Worm (Caenorhabditis elegans) whole organism, young adult: ENCODE data around the gene F45G2.8.
A peak's percentile ranks its signal among the peaks of the same experiment; 100 is the strongest.

Experiments used
- B0261.1 ChIP-seq: sonication (generic microtip); optimal IDR thresholded peaks from 2 replicates; lab custom pipeline; 2016; ENCODE audit warnings: mild to moderate bottlenecking, missing genetic modification characterization, moderate library complexity, missing compliant biosample characterization
- C17E4.6 ChIP-seq: fragments of 200-800 bp; sonication (Bioruptor generic); IDR thresholded peaks from 2 replicates; pipeline ENCODE4 v1.3.6; 2022; ENCODE audit warnings: missing genetic modification reagents, missing genetic modification characterization, missing compliant biosample characterization
- D2030.7 ChIP-seq: fragments of 200-800 bp; sonication (Bioruptor generic); IDR thresholded peaks from 2 replicates; pipeline ENCODE4 v1.3.6; 2022; ENCODE audit warnings: missing genetic modification reagents, missing genetic modification characterization, missing compliant biosample characterization
- F22D6.2 ChIP-seq: sonication (generic microtip); optimal IDR thresholded peaks from 2 replicates; lab custom pipeline; 2016; ENCODE audit warnings: mild to moderate bottlenecking, missing genetic modification characterization, missing compliant biosample characterization
- F23B12.7 ChIP-seq: sonication (generic microtip); optimal IDR thresholded peaks from 2 replicates; lab custom pipeline; 2017; ENCODE audit warnings: missing genetic modification characterization, mild to moderate bottlenecking, missing compliant biosample characterization, antibody characterized with exemption, moderate library complexity; ENCODE audit not compliant: insufficient read depth
- F49E8.2 ChIP-seq: sonication (generic microtip); optimal IDR thresholded peaks from 3 replicates; lab custom pipeline; 2017; ENCODE audit warnings: missing genetic modification characterization, mild to moderate bottlenecking, missing compliant biosample characterization, antibody characterized with exemption, moderate library complexity; ENCODE audit not compliant: insufficient read depth
- F52B5.7 ChIP-seq: sonication (generic microtip); optimal IDR thresholded peaks from 2 replicates; lab custom pipeline; 2016; ENCODE audit warnings: mild to moderate bottlenecking, missing genetic modification characterization, missing compliant biosample characterization
- F57A8.1 ChIP-seq: fragments of 200-800 bp; sonication (Bioruptor generic); optimal IDR thresholded peaks from 2 replicates; lab custom pipeline; 2018; ENCODE audit warnings: mild to moderate bottlenecking, missing genetic modification characterization, moderate library complexity, missing compliant biosample characterization
- F57C9.4 ChIP-seq: sonication (generic microtip); optimal IDR thresholded peaks from 2 replicates; lab custom pipeline; 2017; ENCODE audit warnings: mild to moderate bottlenecking, missing genetic modification characterization, missing compliant biosample characterization
- Y56A3A.18 ChIP-seq: fragments of 200-800 bp; sonication (Bioruptor generic); IDR thresholded peaks from 2 replicates; pipeline ENCODE4 v1.3.6; 2022; ENCODE audit warnings: missing genetic modification reagents, missing genetic modification characterization, missing compliant biosample characterization
- ZK185.1 ChIP-seq: sonication (generic microtip); optimal IDR thresholded peaks from 2 replicates; lab custom pipeline; 2016; ENCODE audit warnings: mild to moderate bottlenecking, missing genetic modification characterization, missing compliant biosample characterization; ENCODE audit not compliant: poor library complexity, severe bottlenecking
- aptf-2 ChIP-seq: fragments of 200-800 bp; sonication (Bioruptor generic); conservative IDR thresholded peaks from 2 replicates; pipeline ENCODE4 v1.3.6; 2022; ENCODE audit warnings: missing genetic modification reagents, missing genetic modification characterization, missing compliant biosample characterization
- aptf-3 ChIP-seq: fragments of 200-800 bp; sonication (Bioruptor generic); IDR thresholded peaks from 2 replicates; pipeline ENCODE4 v1.3.6; 2022; ENCODE audit warnings: missing genetic modification characterization, missing compliant biosample characterization
- athp-1 ChIP-seq: sonication (generic microtip); optimal IDR thresholded peaks from 2 replicates; lab custom pipeline; 2017; ENCODE audit warnings: mild to moderate bottlenecking, missing genetic modification characterization, missing compliant biosample characterization
- attf-5 ChIP-seq: fragments of 200-800 bp; sonication (Bioruptor generic); optimal IDR thresholded peaks from 2 replicates; lab custom pipeline; 2018; ENCODE audit warnings: mild to moderate bottlenecking, missing genetic modification characterization, missing compliant biosample characterization
- bed-2 ChIP-seq: fragments of 200-800 bp; sonication (Bioruptor generic); IDR thresholded peaks from 2 replicates; pipeline ENCODE4 v1.3.6; 2022; ENCODE audit warnings: missing genetic modification reagents, missing genetic modification characterization, missing compliant biosample characterization
- ceh-27 ChIP-seq: fragments of 200-800 bp; sonication (Bioruptor generic); optimal IDR thresholded peaks from 2 replicates; lab custom pipeline; 2018; ENCODE audit warnings: mild to moderate bottlenecking, missing genetic modification characterization, moderate library complexity, missing compliant biosample characterization
- ceh-58 ChIP-seq: fragments of 200-800 bp; sonication (Bioruptor generic); IDR thresholded peaks from 2 replicates; pipeline ENCODE4 v1.3.6; 2022; ENCODE audit warnings: missing genetic modification characterization, missing compliant biosample characterization
- die-1 ChIP-seq: sonication (generic microtip); optimal IDR thresholded peaks from 2 replicates; lab custom pipeline; 2016; ENCODE audit warnings: missing genotype, mild to moderate bottlenecking, missing genetic modification characterization, missing compliant biosample characterization
- efl-1 ChIP-seq: fragments of 150-350 bp; optimal IDR thresholded peaks from 2 replicates; lab custom pipeline; 2014; ENCODE audit warnings: missing biosample characterization, missing genetic modification reagents, missing genetic modification characterization
- gei-17 ChIP-seq: fragments of 200-800 bp; sonication (Bioruptor generic); optimal IDR thresholded peaks from 2 replicates; lab custom pipeline; 2018; ENCODE audit warnings: mild to moderate bottlenecking, missing genetic modification characterization, missing compliant biosample characterization
- him-1 ChIP-seq: sonication (generic microtip); optimal IDR thresholded peaks from 2 replicates; lab custom pipeline; 2016; ENCODE audit warnings: missing genotype, missing genetic modification reagents, missing genetic modification characterization, missing compliant biosample characterization
- hmg-1.2 ChIP-seq: fragments of 200-800 bp; sonication (Bioruptor generic); IDR thresholded peaks from 2 replicates; pipeline ENCODE4 v1.3.6; 2022; ENCODE audit warnings: missing genetic modification reagents, missing genetic modification characterization, missing compliant biosample characterization
- hrde-1 ChIP-seq: sonication (generic microtip); optimal IDR thresholded peaks from 2 replicates; lab custom pipeline; 2016; ENCODE audit warnings: missing genetic modification characterization, mild to moderate bottlenecking, missing compliant biosample characterization, moderate library complexity, missing genotype, missing genetic modification reagents, borderline replicate concordance
- let-526 ChIP-seq: fragments of 200-800 bp; sonication (Bioruptor generic); IDR thresholded peaks from 2 replicates; pipeline ENCODE4 v1.3.6; 2022; ENCODE audit warnings: missing genetic modification reagents, missing genetic modification characterization, missing compliant biosample characterization
- lin-26 ChIP-seq: fragments of 200-800 bp; sonication (Bioruptor generic); IDR thresholded peaks from 2 replicates; pipeline ENCODE4 v1.3.6; 2022; ENCODE audit warnings: missing genetic modification reagents, missing genetic modification characterization, missing compliant biosample characterization
- lin-40 ChIP-seq: sonication (generic microtip); optimal IDR thresholded peaks from 2 replicates; lab custom pipeline; 2016; ENCODE audit warnings: missing genetic modification characterization, mild to moderate bottlenecking, missing compliant biosample characterization, missing genotype, missing genetic modification reagents
- lin-54 ChIP-seq: fragments of 200-800 bp; sonication (Bioruptor generic); optimal IDR thresholded peaks from 2 replicates; lab custom pipeline; 2018; ENCODE audit warnings: mild to moderate bottlenecking, missing genetic modification characterization, missing compliant biosample characterization
- lsl-1 ChIP-seq: fragments of 200-800 bp; sonication (Bioruptor generic); optimal IDR thresholded peaks from 2 replicates; lab custom pipeline; 2018; ENCODE audit warnings: mild to moderate bottlenecking, missing genetic modification characterization, moderate library complexity, missing compliant biosample characterization
- lsy-27 ChIP-seq: sonication (generic microtip); optimal IDR thresholded peaks from 2 replicates; lab custom pipeline; 2017; ENCODE audit warnings: missing genetic modification characterization, mild to moderate bottlenecking, missing compliant biosample characterization, antibody characterized with exemption, missing genotype, borderline replicate concordance; ENCODE audit not compliant: insufficient read depth
- madf-6 ChIP-seq: fragments of 200-800 bp; sonication (Bioruptor generic); IDR thresholded peaks from 2 replicates; pipeline ENCODE4 v1.3.6; 2022; ENCODE audit warnings: missing genetic modification reagents, missing genetic modification characterization, missing compliant biosample characterization
- mes-4 ChIP-seq: sonication (generic microtip); optimal IDR thresholded peaks from 2 replicates; lab custom pipeline; 2016; ENCODE audit warnings: missing genotype, missing genetic modification characterization, missing compliant biosample characterization
- nhr-80 ChIP-seq: sonication (generic microtip); optimal IDR thresholded peaks from 2 replicates; lab custom pipeline; 2016; ENCODE audit warnings: missing genetic modification characterization, missing compliant biosample characterization
- nhr-90 ChIP-seq: sonication (generic microtip); optimal IDR thresholded peaks from 2 replicates; lab custom pipeline; 2016; ENCODE audit warnings: missing genotype, mild to moderate bottlenecking, missing genetic modification characterization, missing compliant biosample characterization
- rec-8 ChIP-seq, 2 experiments: sonication (generic microtip); optimal IDR thresholded peaks; 2 replicates each; lab custom pipeline; 2016; ENCODE audit warnings: mild to moderate bottlenecking in 2 of 2, missing genetic modification characterization in 2 of 2, missing genetic modification reagents in 2 of 2, missing genotype in 2 of 2, missing biosample characterization in 1 of 2, missing compliant biosample characterization in 1 of 2, moderate library complexity in 1 of 2
- snpc-4 ChIP-seq, 5 experiments: fragments of 150-350 bp in 1 of 5; sonication (generic microtip) in 4 of 5; optimal IDR thresholded peaks; 2 replicates each; lab custom pipeline; 2014 to 2018; ENCODE audit warnings: missing genetic modification characterization in 5 of 5, missing biosample characterization in 3 of 5, antibody characterized with exemption in 2 of 5, mild to moderate bottlenecking in 2 of 5, missing compliant biosample characterization in 2 of 5, missing genotype in 2 of 5, moderate library complexity in 2 of 5, missing genetic modification reagents in 1 of 5
- tbx-9 ChIP-seq: sonication (generic microtip); optimal IDR thresholded peaks from 2 replicates; lab custom pipeline; 2016; ENCODE audit warnings: borderline replicate concordance, missing genetic modification characterization, inconsistent platforms, missing compliant biosample characterization
- tlf-1 ChIP-seq: fragments of 200-800 bp; sonication (Bioruptor generic); optimal IDR thresholded peaks from 2 replicates; lab custom pipeline; 2018; ENCODE audit warnings: mild to moderate bottlenecking, missing genetic modification characterization, missing compliant biosample characterization
- unc-130 ChIP-seq: sonication (generic microtip); optimal IDR thresholded peaks from 2 replicates; lab custom pipeline; 2016; ENCODE audit warnings: missing genetic modification reagents, missing genetic modification characterization, missing compliant biosample characterization
- unc-62 ChIP-seq: fragments of 150-350 bp; optimal IDR thresholded peaks from 2 replicates; lab custom pipeline; 2014; ENCODE audit warnings: missing biosample characterization, missing genetic modification reagents, missing genetic modification characterization
- xnd-1 ChIP-seq: sonication (generic microtip); optimal IDR thresholded peaks from 2 replicates; lab custom pipeline; 2016; ENCODE audit warnings: missing genotype, missing genetic modification reagents, missing genetic modification characterization, missing compliant biosample characterization
- zim-3 ChIP-seq: sonication (generic microtip); optimal IDR thresholded peaks from 2 replicates; lab custom pipeline; 2017; ENCODE audit warnings: mild to moderate bottlenecking, missing genetic modification characterization, moderate library complexity, missing compliant biosample characterization
- ztf-22 ChIP-seq: fragments of 200-800 bp; sonication (Bioruptor generic); optimal IDR thresholded peaks from 2 replicates; lab custom pipeline; 2018; ENCODE audit warnings: mild to moderate bottlenecking, missing genetic modification characterization, moderate library complexity, missing compliant biosample characterization
- ztf-26 ChIP-seq: sonication (generic microtip); optimal IDR thresholded peaks from 2 replicates; lab custom pipeline; 2017; ENCODE audit warnings: missing genetic modification characterization, missing compliant biosample characterization
- ztf-28 ChIP-seq: fragments of 200-800 bp; sonication (Bioruptor generic); IDR thresholded peaks from 2 replicates; pipeline ENCODE4 v1.3.6; 2022; ENCODE audit warnings: missing genetic modification reagents, missing genetic modification characterization, missing compliant biosample characterization

The F45G2.8 gene

DNA sequence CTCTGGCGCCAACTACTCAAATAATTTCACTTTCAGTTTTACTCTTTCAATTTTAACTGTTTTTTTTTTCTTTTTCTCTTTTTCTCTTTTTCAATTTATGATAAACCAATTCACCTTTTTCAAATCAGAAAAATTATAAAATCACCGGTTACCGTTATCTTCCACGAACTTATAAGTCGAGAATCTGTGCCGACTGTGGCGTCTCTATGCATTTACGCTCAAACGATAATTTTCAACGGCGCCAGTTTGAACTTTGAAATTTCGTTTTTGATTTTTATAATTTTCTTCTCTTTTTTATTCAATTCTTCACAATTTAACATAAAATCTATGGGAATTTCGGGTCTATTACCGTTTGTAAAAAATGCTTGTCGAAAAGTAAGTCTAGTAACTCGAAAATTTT is 12.1 kb downstream of the F45G2.8 start, which contains the start of gene exo-1 (continued):
- TF ChIP-seq B0261.1 (tag; lab: Kevin White, UChicago), result no peak
- peak; percentile 46 for TF ChIP-seq ceh-27 (GFP tag; lab: Kevin White, UChicago)
- TF ChIP-seq F57A8.1 (GFP tag; lab: Kevin White, UChicago), result no peak
- TF ChIP-seq ztf-26, result no peak
- TF ChIP-seq gei-17 (GFP tag; lab: Kevin White, UChicago), result no peak

DNA sequence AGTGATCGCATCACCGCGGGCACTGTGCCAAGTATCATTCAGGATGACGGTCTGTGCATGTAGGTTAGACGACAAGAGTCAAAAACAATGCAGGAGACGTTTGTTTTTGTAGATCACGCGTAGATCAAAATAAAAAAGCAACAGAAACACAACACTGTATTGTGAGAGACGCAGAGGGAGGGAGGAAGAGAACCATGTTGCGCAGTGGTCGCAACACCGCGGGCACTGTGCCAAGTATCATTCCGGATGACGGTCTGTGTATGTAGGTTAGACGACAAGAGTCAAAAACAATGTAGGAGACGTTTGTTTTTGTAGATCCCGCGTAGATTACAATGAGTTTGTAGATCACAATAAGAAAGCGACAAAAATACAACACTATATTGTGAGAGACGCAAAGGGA is 16.5 kb downstream of the F45G2.8 start:
- no peak for TF ChIP-seq nhr-80 (tag; lab: Kevin White, UChicago)
- peak; percentile 34 for TF ChIP-seq xnd-1
- peak; percentile 59; the same call in 1 of the 2 replicates for TF ChIP-seq hmg-1.2
- TF ChIP-seq ceh-58 (GFP tag; lab: Robert Waterston, UW), result no peak
- TF ChIP-seq him-1, result no peak
- TF ChIP-seq aptf-3, result no peak
- no peak for TF ChIP-seq gei-17 (GFP tag; lab: Kevin White, UChicago)
- 0 out of 2 replicates have a peak, but pooled peaks have one; percentile 21 for TF ChIP-seq D2030.7
- TF ChIP-seq die-1 (tag; lab: Kevin White, UChicago), result peak; percentile 76
- TF ChIP-seq Y56A3A.18, result no peak
- TF ChIP-seq lsl-1 (GFP tag; lab: Kevin White, UChicago), result peak; percentile 3
- no peak for TF ChIP-seq hrde-1
- TF ChIP-seq C17E4.6 (GFP tag; lab: Robert Waterston, UW), result no peak
- TF ChIP-seq madf-6, result peak; percentile 57
- no peak for TF ChIP-seq bed-2 (GFP tag; lab: Robert Waterston, UW)
- TF ChIP-seq tlf-1 (GFP tag; lab: Kevin White, UChicago), result no peak
- TF ChIP-seq efl-1 (GFP tag; lab: Kevin White, UChicago), result peak; percentile 43
- TF ChIP-seq ztf-22, result no peak
- no peak for TF ChIP-seq lsy-27 (tag; lab: Kevin White, UChicago)
- no peak for TF ChIP-seq unc-62 (GFP tag; lab: Kevin White, UChicago)
- no peak for TF ChIP-seq unc-130
- no peak for TF ChIP-seq F22D6.2 (tag; lab: Kevin White, UChicago)

DNA sequence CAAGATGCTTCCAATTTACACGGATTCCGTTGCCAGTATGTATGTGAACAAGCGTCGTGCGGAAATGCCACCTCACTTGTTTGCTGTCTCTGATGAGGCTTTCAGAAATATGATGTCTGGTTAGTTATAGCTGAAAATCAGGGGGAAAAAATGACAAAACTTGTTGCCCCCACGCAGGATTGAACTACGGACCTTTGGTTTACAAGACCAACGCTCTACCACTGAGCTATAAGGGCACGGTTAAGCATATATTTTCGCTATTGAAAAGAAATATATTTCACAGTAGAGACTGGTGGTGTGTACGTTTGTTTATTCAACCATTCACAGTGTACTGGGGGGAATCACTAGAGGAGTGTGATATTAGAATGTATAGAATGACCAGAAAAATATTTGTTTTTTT is 24.3 kb downstream of the F45G2.8 start:
- TF ChIP-seq F52B5.7 (tag; lab: Kevin White, UChicago) (peak; percentile 10), F23B12.7 (tag; lab: Kevin White, UChicago) (peak; percentile 22), rec-8 (tag; optimal IDR thresholded peaks at IDR 0.05; lab: Kevin White, UChicago) (peak; percentile 31 to 43), D2030.7 (peak; percentile 64), let-526 (no peak), ZK185.1 (tag; lab: Kevin White, UChicago) (peak; percentile 62), hmg-1.2 (peak; percentile 42; the same call in 1 of the 2 replicates), snpc-4 (GFP tag; optimal IDR thresholded peaks at IDR 0.05; lab: Kevin White, UChicago) (peak; percentile 40), snpc-4 (tag; optimal IDR thresholded peaks at IDR 0.05; lab: Kevin White, UChicago) (no peak), madf-6 (peak; percentile 52), aptf-2 (no peak), lin-40 (tag; lab: Kevin White, UChicago) (no peak), lin-26 (peak; percentile 72; the same call in 1 of the 2 replicates), tbx-9 (tag; lab: Kevin White, UChicago) (no peak), B0261.1 (tag; lab: Kevin White, UChicago) (peak; percentile 65), athp-1 (tag; lab: Kevin White, UChicago) (peak; percentile 57), die-1 (tag; lab: Kevin White, UChicago) (peak; percentile 75), attf-5 (GFP tag; lab: Kevin White, UChicago) (peak; percentile 40), F57C9.4 (tag; lab: Kevin White, UChicago) (no peak), F49E8.2 (peak; percentile 40), lin-54 (peak; percentile 22), zim-3 (tag; lab: Kevin White, UChicago) (peak; percentile 78), nhr-90 (tag; lab: Kevin White, UChicago) (peak; percentile 57), mes-4 (tag; lab: Kevin White, UChicago) (peak; percentile 61), ztf-28 (no peak)
